Worm (Caenorhabditis elegans): ENCODE results near the gene sdz-19.

The sdz-19 gene

ce11 chrX:12513415-12513814 is 10.3 kb upstream of the sdz-19 start:
- TF ChIP-seq lim-6 (tag; optimal IDR thresholded peaks at IDR 0.05) (no peak), npax-4 (tag; optimal IDR thresholded peaks at IDR 0.05) (no peak), pros-1 (tag; optimal IDR thresholded peaks at IDR 0.05) (no peak), unc-55 (GFP tag; optimal IDR thresholded peaks at IDR 0.05) (no peak), ztf-16 (tag; optimal IDR thresholded peaks at IDR 0.05) (no peak), nhr-11 (tag; optimal IDR thresholded peaks at IDR 0.05) (no peak), eyg-1 (tag; optimal IDR thresholded peaks at IDR 0.05) (no peak), pha-4 (tag; optimal IDR thresholded peaks at IDR 0.05) (no peak), nhr-232 (tag; optimal IDR thresholded peaks at IDR 0.05) (no peak)

DNA sequence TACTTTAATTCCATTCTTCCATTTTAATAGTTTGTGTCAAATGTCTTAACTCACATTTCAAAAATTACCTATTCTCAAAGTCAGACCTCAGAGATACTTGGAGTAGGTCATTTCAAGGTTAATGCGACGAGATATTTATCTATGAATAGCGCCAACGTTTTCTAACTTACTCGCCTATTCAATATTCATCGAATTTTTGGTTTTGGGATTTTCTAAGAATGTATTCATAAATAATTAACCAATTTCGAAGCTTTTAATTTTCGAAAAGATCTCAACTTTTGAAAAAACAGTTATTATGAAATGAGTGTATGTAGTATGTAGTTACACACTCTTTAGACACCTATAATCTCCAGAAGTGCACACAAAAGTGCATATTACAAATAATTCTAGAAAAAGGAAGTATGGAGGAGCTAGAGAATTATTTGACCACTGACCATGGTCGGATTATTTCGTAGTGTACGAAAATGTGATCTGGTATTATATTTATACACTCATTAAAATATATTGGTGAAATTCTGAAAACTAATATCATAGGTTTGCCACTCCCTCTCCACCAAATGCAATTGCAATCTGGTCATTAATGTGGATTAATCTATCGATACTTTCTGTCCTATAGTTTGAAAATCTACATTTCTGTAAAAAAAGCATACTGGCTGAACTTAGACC is 9.5 kb upstream of the sdz-19 start:
- TF ChIP-seq hlh-6 (tag; optimal IDR thresholded peaks at IDR 0.05) (no peak), hlh-8 (tag; optimal IDR thresholded peaks at IDR 0.05) (no peak), C08G9.2 (tag; optimal IDR thresholded peaks at IDR 0.05) (no peak), ceh-45 (GFP tag; IDR thresholded peaks at IDR 0.05) (no peak), T23F11.4 (GFP tag; optimal IDR thresholded peaks at IDR 0.05) (no peak), fkh-6 (tag; optimal IDR thresholded peaks at IDR 0.05) (no peak), gmeb-2 (tag; optimal IDR thresholded peaks at IDR 0.05) (no peak), unc-42 (tag; optimal IDR thresholded peaks at IDR 0.05) (no peak), ceh-6 (GFP tag; optimal IDR thresholded peaks at IDR 0.05) (no peak), ceh-2 (tag; optimal IDR thresholded peaks at IDR 0.05) (no peak), fkh-10 (GFP tag; optimal IDR thresholded peaks at IDR 0.05) (no peak)

- no peak for TF ChIP-seq T23F11.4 (GFP tag; optimal IDR thresholded peaks at IDR 0.05)
- peak; percentile 42 for TF ChIP-seq rnt-1 (tag; optimal IDR thresholded peaks at IDR 0.05)
Measured at ce11 chrX:12511384-12512007, 8.4 kb upstream of the sdz-19 start.

- TF ChIP-seq tbx-2 (tag; optimal IDR thresholded peaks at IDR 0.05) (peak; percentile 77), Y22D7AL.16 (tag; optimal IDR thresholded peaks at IDR 0.05) (no peak), ceh-2 (tag; optimal IDR thresholded peaks at IDR 0.05) (no peak), fax-1 (tag; optimal IDR thresholded peaks at IDR 0.05) (no peak), K09A11.1 (tag; optimal IDR thresholded peaks at IDR 0.05; ENCODE audit: insufficient read depth) (no peak), ceh-45 (GFP tag; IDR thresholded peaks at IDR 0.05) (no peak), rnt-1 (tag; optimal IDR thresholded peaks at IDR 0.05) (peak; percentile 70), hlh-30 (tag; optimal IDR thresholded peaks at IDR 0.05; ENCODE audit: insufficient read depth) (no peak), ceh-19 (GFP tag; optimal IDR thresholded peaks at IDR 0.05) (no peak), elt-2 (tag; optimal IDR thresholded peaks at IDR 0.05) (no peak), T23F11.4 (GFP tag; optimal IDR thresholded peaks at IDR 0.05) (no peak), odd-2 (tag; optimal IDR thresholded peaks at IDR 0.05) (no peak), hlh-8 (tag; optimal IDR thresholded peaks at IDR 0.05) (peak; percentile 37), madf-2 (tag; optimal IDR thresholded peaks at IDR 0.05) (no peak), syd-9 (tag; optimal IDR thresholded peaks at IDR 0.05) (no peak), ceh-14 (tag; optimal IDR thresholded peaks at IDR 0.05) (peak; percentile 73), unc-55 (GFP tag; optimal IDR thresholded peaks at IDR 0.05) (peak; percentile 45), lim-6 (tag; optimal IDR thresholded peaks at IDR 0.05) (no peak), ttx-3 (tag; optimal IDR thresholded peaks at IDR 0.05) (no peak), ceh-48 (tag; optimal IDR thresholded peaks at IDR 0.05) (no peak), ceh-31 (tag; optimal IDR thresholded peaks at IDR 0.05) (peak; percentile 54), ets-4 (tag; optimal IDR thresholded peaks at IDR 0.05) (no peak), dmd-4 (tag; optimal IDR thresholded peaks at IDR 0.05; ENCODE audit: borderline replicate concordance) (no peak), nhr-232 (tag; optimal IDR thresholded peaks at IDR 0.05) (no peak), ceh-24 (tag; optimal IDR thresholded peaks at IDR 0.05) (no peak), unc-86 (tag; optimal IDR thresholded peaks at IDR 0.05) (no peak), mec-3 (tag; optimal IDR thresholded peaks at IDR 0.05; ENCODE audit: borderline replicate concordance) (no peak), ceh-9 (tag; optimal IDR thresholded peaks at IDR 0.05) (no peak), fkh-10 (GFP tag; optimal IDR thresholded peaks at IDR 0.05) (no peak), che-1 (tag; optimal IDR thresholded peaks at IDR 0.05) (peak; percentile 1), unc-42 (tag; optimal IDR thresholded peaks at IDR 0.05) (peak; percentile 92), sdc-2 (tag; optimal IDR thresholded peaks at IDR 0.05) (no peak), ceh-22 (tag; optimal IDR thresholded peaks at IDR 0.05) (no peak)
Measured at ce11 chrX:12510148-12510785, 7.1 kb upstream of the sdz-19 start.
